Worm (Caenorhabditis elegans) whole organism, young adult: ENCODE results near the gene fmil-1.
A peak's percentile ranks its signal among the peaks of the same experiment; 100 is the strongest.

Source experiments
- B0336.3 ChIP-seq: fragments of 200-800 bp; sonication (Bioruptor generic); IDR thresholded peaks from 2 replicates; pipeline ENCODE4 v1.3.6; 2022; ENCODE audit warnings: missing genetic modification characterization, missing compliant biosample characterization
- C17E4.6 ChIP-seq: fragments of 200-800 bp; sonication (Bioruptor generic); IDR thresholded peaks from 2 replicates; pipeline ENCODE4 v1.3.6; 2022; ENCODE audit warnings: missing genetic modification reagents, missing genetic modification characterization, missing compliant biosample characterization
- F55B11.4 ChIP-seq: sonication (generic microtip); optimal IDR thresholded peaks from 2 replicates; lab custom pipeline; 2016; ENCODE audit warnings: missing compliant biosample characterization, missing genetic modification characterization, borderline replicate concordance; ENCODE audit not compliant: insufficient read depth
- Y67H2A.10 ChIP-seq: fragments of 200-800 bp; sonication (Bioruptor generic); conservative IDR thresholded peaks from 2 replicates; pipeline ENCODE4 v1.3.6; 2022; ENCODE audit warnings: missing genetic modification reagents, missing genetic modification characterization, missing compliant biosample characterization
- Y79H2A.3 ChIP-seq: fragments of 200-800 bp; sonication (Bioruptor generic); conservative IDR thresholded peaks from 2 replicates; pipeline ENCODE4 v1.3.6; 2022; ENCODE audit warnings: missing genetic modification reagents, missing genetic modification characterization, missing compliant biosample characterization
- Y95B8A.8 ChIP-seq: fragments of 200-800 bp; sonication (Bioruptor generic); IDR thresholded peaks from 2 replicates; pipeline ENCODE4 v1.3.6; 2022; ENCODE audit warnings: missing genetic modification reagents, missing genetic modification characterization, missing compliant biosample characterization
- ZK185.1 ChIP-seq: sonication (generic microtip); optimal IDR thresholded peaks from 2 replicates; lab custom pipeline; 2016; ENCODE audit warnings: mild to moderate bottlenecking, missing genetic modification characterization, missing compliant biosample characterization; ENCODE audit not compliant: poor library complexity, severe bottlenecking
- ama-1 ChIP-seq, 3 experiments: fragments of 150-350 bp in 1 of 3; sonication (generic microtip) in 2 of 3; optimal IDR thresholded peaks; 2 replicates each; lab custom pipeline; 2014 to 2018; ENCODE audit warnings: missing biosample characterization in 2 of 3, missing genetic modification characterization in 2 of 3, missing genetic modification reagents in 2 of 3
- aptf-3 ChIP-seq: fragments of 200-800 bp; sonication (Bioruptor generic); IDR thresholded peaks from 2 replicates; pipeline ENCODE4 v1.3.6; 2022; ENCODE audit warnings: missing genetic modification characterization, missing compliant biosample characterization
- atf-7 ChIP-seq: sonication (generic microtip); optimal IDR thresholded peaks from 2 replicates; lab custom pipeline; 2017; ENCODE audit warnings: mild to moderate bottlenecking, missing genetic modification characterization, missing compliant biosample characterization
- athp-1 ChIP-seq: sonication (generic microtip); optimal IDR thresholded peaks from 2 replicates; lab custom pipeline; 2017; ENCODE audit warnings: mild to moderate bottlenecking, missing genetic modification characterization, missing compliant biosample characterization
- attf-3 ChIP-seq: fragments of 200-800 bp; sonication (Bioruptor generic); conservative IDR thresholded peaks from 2 replicates; pipeline ENCODE4 v1.3.6; 2022; ENCODE audit warnings: missing genetic modification reagents, missing genetic modification characterization, missing compliant biosample characterization
- ceh-100 ChIP-seq: fragments of 200-800 bp; sonication (Bioruptor generic); IDR thresholded peaks from 2 replicates; pipeline ENCODE4 v1.3.6; 2022; ENCODE audit warnings: missing genetic modification reagents, missing genetic modification characterization, missing compliant biosample characterization
- ceh-27 ChIP-seq: fragments of 200-800 bp; sonication (Bioruptor generic); optimal IDR thresholded peaks from 2 replicates; lab custom pipeline; 2018; ENCODE audit warnings: mild to moderate bottlenecking, missing genetic modification characterization, moderate library complexity, missing compliant biosample characterization
- ceh-58 ChIP-seq: fragments of 200-800 bp; sonication (Bioruptor generic); IDR thresholded peaks from 2 replicates; pipeline ENCODE4 v1.3.6; 2022; ENCODE audit warnings: missing genetic modification characterization, missing compliant biosample characterization
- egrh-3 ChIP-seq: fragments of 200-800 bp; sonication (Bioruptor generic); IDR thresholded peaks from 2 replicates; pipeline ENCODE4 v1.3.6; 2022; ENCODE audit warnings: missing genetic modification reagents, missing genetic modification characterization, missing compliant biosample characterization
- gei-17 ChIP-seq: fragments of 200-800 bp; sonication (Bioruptor generic); optimal IDR thresholded peaks from 2 replicates; lab custom pipeline; 2018; ENCODE audit warnings: mild to moderate bottlenecking, missing genetic modification characterization, missing compliant biosample characterization
- him-1 ChIP-seq: sonication (generic microtip); optimal IDR thresholded peaks from 2 replicates; lab custom pipeline; 2016; ENCODE audit warnings: missing genotype, missing genetic modification reagents, missing genetic modification characterization, missing compliant biosample characterization
- hmg-1.2 ChIP-seq: fragments of 200-800 bp; sonication (Bioruptor generic); IDR thresholded peaks from 2 replicates; pipeline ENCODE4 v1.3.6; 2022; ENCODE audit warnings: missing genetic modification reagents, missing genetic modification characterization, missing compliant biosample characterization
- let-607 ChIP-seq, 2 experiments: fragments of 200-800 bp in 1 of 2; sonication (Bioruptor generic) in 1 of 2; sonication (generic microtip) in 1 of 2; optimal IDR thresholded peaks; 2 replicates each; lab custom pipeline; 2016 to 2018; ENCODE audit warnings: mild to moderate bottlenecking in 2 of 2, missing compliant biosample characterization in 2 of 2, missing genetic modification characterization in 2 of 2, moderate library complexity in 2 of 2, missing genotype in 1 of 2
- lin-35 ChIP-seq, 3 experiments: fragments of 150-350 bp in 2 of 3; sonication (generic microtip) in 1 of 3; optimal IDR thresholded peaks; 2 replicates each; lab custom pipeline; 2014 to 2018; ENCODE audit warnings: missing biosample characterization in 3 of 3, missing genetic modification characterization in 3 of 3, missing genetic modification reagents in 3 of 3
- lin-54 ChIP-seq: fragments of 200-800 bp; sonication (Bioruptor generic); optimal IDR thresholded peaks from 2 replicates; lab custom pipeline; 2018; ENCODE audit warnings: mild to moderate bottlenecking, missing genetic modification characterization, missing compliant biosample characterization
- madf-6 ChIP-seq: fragments of 200-800 bp; sonication (Bioruptor generic); IDR thresholded peaks from 2 replicates; pipeline ENCODE4 v1.3.6; 2022; ENCODE audit warnings: missing genetic modification reagents, missing genetic modification characterization, missing compliant biosample characterization
- madf-8 ChIP-seq: fragments of 200-800 bp; sonication (Bioruptor generic); conservative IDR thresholded peaks from 2 replicates; pipeline ENCODE4 v1.3.6; 2022; ENCODE audit warnings: missing genetic modification reagents, missing genetic modification characterization, missing compliant biosample characterization
- nfyb-1 ChIP-seq: fragments of 200-800 bp; sonication (Bioruptor generic); IDR thresholded peaks from 2 replicates; pipeline ENCODE4 v1.3.6; 2022; ENCODE audit warnings: missing genetic modification reagents, missing genetic modification characterization, missing compliant biosample characterization
- sdz-38 ChIP-seq: sonication (generic microtip); optimal IDR thresholded peaks from 2 replicates; lab custom pipeline; 2016; ENCODE audit warnings: missing genotype, missing genetic modification characterization, missing compliant biosample characterization
- snpc-1.3 ChIP-seq: sonication (generic microtip); optimal IDR thresholded peaks from 2 replicates; lab custom pipeline; 2017; ENCODE audit warnings: missing genetic modification characterization, mild to moderate bottlenecking, missing compliant biosample characterization, antibody characterized with exemption, moderate library complexity, missing genotype, missing genetic modification reagents; ENCODE audit not compliant: insufficient read depth
- zfh-2 ChIP-seq: fragments of 200-800 bp; sonication (Bioruptor generic); conservative IDR thresholded peaks from 2 replicates; pipeline ENCODE4 v1.3.6; 2022; ENCODE audit warnings: missing genetic modification reagents, missing genetic modification characterization, missing compliant biosample characterization
- zim-3 ChIP-seq: sonication (generic microtip); optimal IDR thresholded peaks from 2 replicates; lab custom pipeline; 2017; ENCODE audit warnings: mild to moderate bottlenecking, missing genetic modification characterization, moderate library complexity, missing compliant biosample characterization
- ztf-28 ChIP-seq: fragments of 200-800 bp; sonication (Bioruptor generic); IDR thresholded peaks from 2 replicates; pipeline ENCODE4 v1.3.6; 2022; ENCODE audit warnings: missing genetic modification reagents, missing genetic modification characterization, missing compliant biosample characterization

The fmil-1 gene

ce11 chrIV:3644863-3645378 lies 23.6 kb downstream of the fmil-1 start:
- no peak for TF ChIP-seq ceh-58 (GFP tag; lab: Robert Waterston, UW)
- TF ChIP-seq ZK185.1, result no peak
- TF ChIP-seq F55B11.4 (tag; lab: Kevin White, UChicago), result no peak
- TF ChIP-seq ceh-27, result no peak
- no peak for TF ChIP-seq gei-17 (GFP tag; lab: Kevin White, UChicago)
- TF ChIP-seq atf-7 (tag; lab: Kevin White, UChicago), result no peak
- no peak for TF ChIP-seq Y67H2A.10 (GFP tag; lab: Robert Waterston, UW)
- peak; percentile 16 for TF ChIP-seq lin-54 (GFP tag; lab: Kevin White, UChicago)
- TF ChIP-seq hmg-1.2 (GFP tag; lab: Robert Waterston, UW), result 0 out of 2 replicates have a peak, but pooled peaks have one; percentile 4
- TF ChIP-seq aptf-3 (GFP tag; lab: Robert Waterston, UW), result no peak
- no peak for TF ChIP-seq let-607 (tag; optimal IDR thresholded peaks at IDR 0.05; lab: Kevin White, UChicago)
- TF ChIP-seq lin-35 (GFP tag; optimal IDR thresholded peaks at IDR 0.05; lab: Kevin White, UChicago), result peak in 1 of 3 experiments; percentile 38
- peak; percentile 74 for TF ChIP-seq ama-1 (optimal IDR thresholded peaks at IDR 0.05; lab: Kevin White, UChicago)
- TF ChIP-seq ama-1 (GFP tag; optimal IDR thresholded peaks at IDR 0.05; lab: Kevin White, UChicago), result no peak
- TF ChIP-seq him-1 (tag; lab: Kevin White, UChicago), result no peak
- 0 out of 2 replicates have a peak, but pooled peaks have one; percentile 38 for TF ChIP-seq Y79H2A.3 (GFP tag; lab: Robert Waterston, UW)
- TF ChIP-seq madf-8 (GFP tag; lab: Robert Waterston, UW), result no peak
- no peak for TF ChIP-seq attf-3 (GFP tag; lab: Robert Waterston, UW)
- no peak for TF ChIP-seq C17E4.6 (GFP tag; lab: Robert Waterston, UW)
- TF ChIP-seq sdz-38 (tag; lab: Kevin White, UChicago), result no peak
- TF ChIP-seq nfyb-1 (GFP tag; lab: Robert Waterston, UW), result peak; percentile 31; the same call in 1 of the 2 replicates
- 0 out of 2 replicates have a peak, but pooled peaks have one; percentile 28 for TF ChIP-seq Y95B8A.8 (GFP tag; lab: Robert Waterston, UW)
- 0 out of 2 replicates have a peak, but pooled peaks have one; percentile 21 for TF ChIP-seq madf-6 (GFP tag; lab: Robert Waterston, UW)
- TF ChIP-seq ztf-28, result no peak
- no peak for TF ChIP-seq zim-3 (tag; lab: Kevin White, UChicago)
- TF ChIP-seq B0336.3 (GFP tag; lab: Robert Waterston, UW), result 0 out of 2 replicates have a peak, but pooled peaks have one; percentile 13

ce11 chrIV:3642189-3642588 lies 26.3 kb downstream of the fmil-1 start, which contains the start of gene CC8.3:
CC8.3 (minus strand) TSS chrIV:3642289.
- TF ChIP-seq attf-3 (GFP tag; lab: Robert Waterston, UW) (no peak), zim-3 (tag; lab: Kevin White, UChicago) (no peak), snpc-1.3 (tag; lab: Kevin White, UChicago) (no peak), ceh-100 (no peak)

ce11 chrIV:3638250-3638926 lies 30.1 kb downstream of the fmil-1 start:
- TF ChIP-seq zfh-2 (peak; percentile 90), him-1 (tag; lab: Kevin White, UChicago) (no peak), ztf-28 (no peak), athp-1 (tag; lab: Kevin White, UChicago) (no peak), egrh-3 (GFP tag; lab: Robert Waterston, UW) (peak; percentile 35; the same call in 1 of the 2 replicates)
